Fruit fly (Drosophila melanogaster) whole organism, embryonic: Measurements from ENCODE around the gene Dok.
A peak's percentile ranks its signal among the peaks of the same experiment; 100 is the strongest.

ENCODE experiments used
- Atf-2 ChIP-seq: fragments of 200-800 bp; sonication (Bioruptor generic); optimal IDR thresholded peaks from 2 replicates; lab custom pipeline; 2016; ENCODE audit warnings: missing biosample characterization, missing genetic modification characterization
- Atf3 ChIP-seq: fragments of 200-800 bp; sonication (Bioruptor generic); optimal IDR thresholded peaks from 3 replicates; lab custom pipeline; 2016; ENCODE audit warnings: missing biosample characterization, missing genetic modification characterization
- B-H1 ChIP-seq: fragments of 200-800 bp; sonication (Bioruptor generic); IDR thresholded peaks from 3 replicates; pipeline ENCODE4 v1.3.6; 2022; ENCODE audit warnings: missing biosample characterization, missing genetic modification characterization
- CG1024 ChIP-seq: fragments of 200-800 bp; sonication (Bioruptor generic); IDR thresholded peaks from 2 replicates; pipeline ENCODE4 v1.3.6; 2022; ENCODE audit warnings: missing biosample characterization, missing genetic modification characterization
- CG10274 ChIP-seq: fragments of 200-800 bp; sonication (Bioruptor generic); optimal IDR thresholded peaks from 3 replicates; lab custom pipeline; 2017; ENCODE audit warnings: missing biosample characterization, mild to moderate bottlenecking, missing genetic modification characterization
- CG11247 ChIP-seq: fragments of 200-800 bp; sonication (Bioruptor generic); IDR thresholded peaks from 2 replicates; pipeline ENCODE4 v1.3.6; 2022; ENCODE audit warnings: missing biosample characterization, missing genetic modification characterization
- CG13123 ChIP-seq: fragments of 200-800 bp; sonication (Bioruptor generic); optimal IDR thresholded peaks from 2 replicates; lab custom pipeline; 2016; ENCODE audit warnings: missing biosample characterization, missing genetic modification characterization
- CG15479 ChIP-seq: fragments of 200-800 bp; sonication (Bioruptor generic); optimal IDR thresholded peaks from 3 replicates; lab custom pipeline; 2019; ENCODE audit warnings: missing biosample characterization, mild to moderate bottlenecking, missing genetic modification characterization, moderate library complexity
- CG15696 ChIP-seq: fragments of 200-800 bp; sonication (Bioruptor generic); optimal IDR thresholded peaks from 2 replicates; lab custom pipeline; 2019; ENCODE audit warnings: missing biosample characterization, mild to moderate bottlenecking, missing genetic modification characterization, moderate library complexity
- CG16779 ChIP-seq: fragments of 200-800 bp; sonication (Bioruptor generic); IDR thresholded peaks from 2 replicates; pipeline ENCODE4 v1.3.6; 2022; ENCODE audit warnings: missing biosample characterization, missing genetic modification characterization
- CG1792 ChIP-seq: fragments of 200-800 bp; sonication (Bioruptor generic); optimal IDR thresholded peaks from 2 replicates; lab custom pipeline; 2016; ENCODE audit warnings: missing biosample characterization, missing genetic modification characterization
- CG30403 ChIP-seq: fragments of 200-800 bp; sonication (Bioruptor generic); optimal IDR thresholded peaks from 3 replicates; lab custom pipeline; 2016; ENCODE audit warnings: missing biosample characterization, missing genetic modification characterization
- CG5180 ChIP-seq: fragments of 200-800 bp; sonication (Bioruptor generic); optimal IDR thresholded peaks from 3 replicates; lab custom pipeline; 2017; ENCODE audit warnings: missing biosample characterization, missing genetic modification characterization, mild to moderate bottlenecking, moderate library complexity, missing genetic modification reagents
- CG6272 ChIP-seq: fragments of 200-800 bp; sonication (Bioruptor generic); IDR thresholded peaks from 2 replicates; pipeline ENCODE4 v1.3.6; 2022; ENCODE audit warnings: missing biosample characterization, missing genetic modification characterization
- CG7357 ChIP-seq: fragments of 200-800 bp; sonication (Bioruptor generic); IDR thresholded peaks from 3 replicates; pipeline ENCODE4 v1.3.6; 2022; ENCODE audit warnings: missing biosample characterization, missing genetic modification characterization
- CG7372 ChIP-seq: fragments of 200-800 bp; sonication (Bioruptor generic); IDR thresholded peaks from 2 replicates; pipeline ENCODE4 v1.3.6; 2022; ENCODE audit warnings: missing biosample characterization, missing genetic modification characterization
- CG7556 ChIP-seq: fragments of 200-800 bp; sonication (Bioruptor generic); optimal IDR thresholded peaks from 2 replicates; lab custom pipeline; 2017; ENCODE audit warnings: missing biosample characterization, mild to moderate bottlenecking, missing genetic modification characterization
- CG7786 ChIP-seq: fragments of 200-800 bp; sonication (Bioruptor generic); optimal IDR thresholded peaks from 2 replicates; lab custom pipeline; 2016; ENCODE audit warnings: missing biosample characterization, missing genetic modification characterization
- CG7839 ChIP-seq: fragments of 200-800 bp; sonication (Bioruptor generic); optimal IDR thresholded peaks from 3 replicates; lab custom pipeline; 2018; ENCODE audit warnings: missing biosample characterization, mild to moderate bottlenecking, missing genetic modification characterization, moderate library complexity
- CG7987 ChIP-seq: fragments of 200-800 bp; sonication (Bioruptor generic); optimal IDR thresholded peaks from 2 replicates; lab custom pipeline; 2018; ENCODE audit warnings: missing biosample characterization, mild to moderate bottlenecking, missing genetic modification characterization, moderate library complexity
- CG8388 ChIP-seq: fragments of 200-800 bp; sonication (Bioruptor generic); optimal IDR thresholded peaks from 2 replicates; lab custom pipeline; 2019; ENCODE audit warnings: missing biosample characterization, mild to moderate bottlenecking, missing genetic modification characterization, moderate library complexity
- CG8944 ChIP-seq: fragments of 200-800 bp; sonication (Bioruptor generic); optimal IDR thresholded peaks from 3 replicates; lab custom pipeline; 2016; ENCODE audit warnings: missing biosample characterization, missing genetic modification characterization
- CG9215 ChIP-seq: fragments of 200-800 bp; sonication (Bioruptor generic); IDR thresholded peaks from 2 replicates; pipeline ENCODE4 v1.3.6; 2022; ENCODE audit warnings: missing biosample characterization, missing genetic modification characterization
- Chrac-16 ChIP-seq: fragments of 200-800 bp; sonication (Bioruptor generic); optimal IDR thresholded peaks from 3 replicates; lab custom pipeline; 2016; ENCODE audit warnings: missing biosample characterization, missing genetic modification characterization
- CkIIα-i1 ChIP-seq: fragments of 200-800 bp; sonication (Bioruptor generic); IDR thresholded peaks from 2 replicates; pipeline ENCODE4 v1.3.6; 2022; ENCODE audit warnings: missing biosample characterization, missing genetic modification characterization
- D19A ChIP-seq: fragments of 200-800 bp; optimal IDR thresholded peaks from 3 replicates; lab custom pipeline; 2019; ENCODE audit warnings: missing biosample characterization, mild to moderate bottlenecking, missing genetic modification characterization, moderate library complexity
- D19B ChIP-seq: fragments of 200-800 bp; sonication (Bioruptor generic); optimal IDR thresholded peaks from 2 replicates; lab custom pipeline; 2017; ENCODE audit warnings: missing biosample characterization, mild to moderate bottlenecking, missing genetic modification characterization
- Deaf1 ChIP-seq: fragments of 200-800 bp; optimal IDR thresholded peaks from 3 replicates; lab custom pipeline; 2019; ENCODE audit warnings: missing biosample characterization, mild to moderate bottlenecking, missing genetic modification characterization, moderate library complexity
- Dek ChIP-seq: fragments of 200-800 bp; sonication (Bioruptor generic); optimal IDR thresholded peaks from 3 replicates; lab custom pipeline; 2019; ENCODE audit warnings: missing biosample characterization, mild to moderate bottlenecking, missing genetic modification characterization, moderate library complexity
- Elba2 ChIP-seq: fragments of 200-800 bp; sonication (Bioruptor generic); optimal IDR thresholded peaks from 3 replicates; lab custom pipeline; 2016; ENCODE audit warnings: missing biosample characterization, missing genetic modification characterization
- Fer1 ChIP-seq: fragments of 200-800 bp; sonication (Bioruptor generic); optimal IDR thresholded peaks from 2 replicates; lab custom pipeline; 2017; ENCODE audit warnings: missing biosample characterization, mild to moderate bottlenecking, missing genetic modification characterization
- Hsf ChIP-seq: fragments of 200-800 bp; sonication (Bioruptor generic); optimal IDR thresholded peaks from 3 replicates; lab custom pipeline; 2016; ENCODE audit warnings: missing biosample characterization, missing genetic modification characterization
- MTF-1 ChIP-seq: fragments of 200-800 bp; sonication (Bioruptor generic); optimal IDR thresholded peaks from 2 replicates; lab custom pipeline; 2018; ENCODE audit warnings: missing biosample characterization, mild to moderate bottlenecking, missing genetic modification characterization, borderline replicate concordance
- Max ChIP-seq: fragments of 200-800 bp; sonication (Bioruptor generic); optimal IDR thresholded peaks from 2 replicates; lab custom pipeline; 2016; ENCODE audit warnings: missing biosample characterization, mild to moderate bottlenecking, missing genetic modification characterization
- Opbp ChIP-seq: fragments of 200-800 bp; sonication (Bioruptor generic); IDR thresholded peaks from 3 replicates; pipeline ENCODE4 v1.3.6; 2022; ENCODE audit warnings: missing biosample characterization, missing genetic modification characterization; ENCODE audit not compliant: partially characterized antibody
- Taf1 ChIP-seq: fragments of 200-800 bp; sonication (Bioruptor generic); IDR thresholded peaks from 2 replicates; pipeline ENCODE4 v1.3.6; 2022; ENCODE audit warnings: missing biosample characterization, missing genetic modification characterization
- abd-A ChIP-seq: fragments of 200-800 bp; sonication (Bioruptor generic); optimal IDR thresholded peaks from 3 replicates; lab custom pipeline; 2019; ENCODE audit warnings: missing biosample characterization, mild to moderate bottlenecking, missing genetic modification characterization, moderate library complexity
- al ChIP-seq: fragments of 200-800 bp; sonication (Bioruptor generic); IDR thresholded peaks from 2 replicates; pipeline ENCODE4 v1.3.6; 2022; ENCODE audit warnings: missing biosample characterization, missing genetic modification characterization
- ap ChIP-seq: fragments of 200-800 bp; sonication (Bioruptor generic); IDR thresholded peaks from 2 replicates; pipeline ENCODE4 v1.3.6; 2022; ENCODE audit warnings: missing biosample characterization, missing genetic modification characterization
- bsh ChIP-seq, 2 experiments: fragments of 200-800 bp; sonication (Bioruptor generic); optimal IDR thresholded peaks; 2 replicates each; lab custom pipeline; 2017 to 2018; ENCODE audit warnings: mild to moderate bottlenecking in 2 of 2, missing biosample characterization in 2 of 2, missing genetic modification characterization in 2 of 2, moderate library complexity in 1 of 2
- cas ChIP-seq: fragments of 200-800 bp; sonication (Bioruptor generic); IDR thresholded peaks from 2 replicates; pipeline ENCODE4 v1.3.6; 2022; ENCODE audit warnings: missing biosample characterization, missing genetic modification characterization
- cato ChIP-seq: fragments of 200-800 bp; sonication (Bioruptor generic); optimal IDR thresholded peaks from 2 replicates; lab custom pipeline; 2016; ENCODE audit warnings: missing biosample characterization, missing genetic modification characterization, borderline replicate concordance
- danr ChIP-seq: fragments of 200-800 bp; sonication (Bioruptor generic); IDR thresholded peaks from 2 replicates; pipeline ENCODE4 v1.3.6; 2022; ENCODE audit warnings: missing biosample characterization, missing genetic modification characterization
- dmrt99B ChIP-seq: fragments of 200-800 bp; sonication (Bioruptor generic); optimal IDR thresholded peaks from 2 replicates; lab custom pipeline; 2018; ENCODE audit warnings: missing biosample characterization, mild to moderate bottlenecking, missing genetic modification characterization, moderate library complexity
- ftz-f1 ChIP-seq: fragments of 200-800 bp; sonication (Bioruptor generic); optimal IDR thresholded peaks from 2 replicates; lab custom pipeline; 2016; ENCODE audit warnings: missing biosample characterization, missing genetic modification characterization
- maf-S ChIP-seq: fragments of 200-800 bp; sonication (Bioruptor generic); optimal IDR thresholded peaks from 2 replicates; lab custom pipeline; 2016; ENCODE audit warnings: missing biosample characterization, missing genetic modification characterization
- phol ChIP-seq: fragments of 200-800 bp; sonication (Bioruptor generic); optimal IDR thresholded peaks from 3 replicates; lab custom pipeline; 2018; ENCODE audit warnings: missing biosample characterization, mild to moderate bottlenecking, missing genetic modification characterization, moderate library complexity
- scrt ChIP-seq: fragments of 200-800 bp; sonication (Bioruptor generic); optimal IDR thresholded peaks from 2 replicates; lab custom pipeline; 2018; ENCODE audit warnings: missing biosample characterization, mild to moderate bottlenecking, missing genetic modification characterization, moderate library complexity
- tgo ChIP-seq: fragments of 200-800 bp; sonication (Bioruptor generic); IDR thresholded peaks from 3 replicates; pipeline ENCODE4 v1.3.6; 2022; ENCODE audit warnings: missing biosample characterization, missing genetic modification characterization
- ttk ChIP-seq: fragments of 200-800 bp; sonication (Bioruptor generic); IDR thresholded peaks from 2 replicates; pipeline ENCODE4 v2.1.2; 2022; ENCODE audit warnings: missing biosample characterization, missing genetic modification characterization
- vvl ChIP-seq: fragments of 200-800 bp; sonication (Bioruptor generic); IDR thresholded peaks from 2 replicates; pipeline ENCODE4 v1.3.6; 2022; ENCODE audit warnings: missing biosample characterization, missing genetic modification characterization

The Dok gene

dm6 chrX:7334801-7335176 lies 10.8 kb downstream of the Dok start (continued):
- TF ChIP-seq dmrt99B (tag; lab: Kevin White, UChicago) (peak; percentile 85), B-H1 (GFP tag; lab: Robert Waterston, UW) (peak; percentile 33; the same call in 2 of the 3 replicates), al (peak; percentile 59), CG7556 (GFP tag; lab: Kevin White, UChicago) (peak; percentile 77), Taf1 (GFP tag; lab: Robert Waterston, UW) (peak; percentile 55; the same call in 1 of the 2 replicates), cato (GFP tag; lab: Kevin White, UChicago) (peak; percentile 48), CG8388 (peak; percentile 82), Max (GFP tag; lab: Kevin White, UChicago) (no peak), D19A (peak; percentile 83), CG7372 (peak; percentile 31; the same call in 1 of the 2 replicates), CG16779 (GFP tag; lab: Robert Waterston, UW) (no peak), CG1792 (GFP tag; lab: Kevin White, UChicago) (no peak), Dek (peak; percentile 76), ttk (GFP tag; lab: Robert Waterston, UW) (peak; percentile 48; the same call in 1 of the 2 replicates), scrt (GFP tag; lab: Kevin White, UChicago) (peak; percentile 49), CG15479 (GFP tag; lab: Kevin White, UChicago) (no peak), abd-A (tag; lab: Kevin White, UChicago) (peak; percentile 45), CG7357 (GFP tag; lab: Robert Waterston, UW) (0 out of 3 replicates have a peak, but pooled peaks have one; percentile 40), Atf-2 (GFP tag; lab: Kevin White, UChicago) (no peak), CG8944 (GFP tag; lab: Kevin White, UChicago) (no peak), Fer1 (GFP tag; lab: Kevin White, UChicago) (peak; percentile 81), phol (tag; lab: Kevin White, UChicago) (peak; percentile 88), bsh (GFP tag; optimal IDR thresholded peaks at IDR 0.05; lab: Kevin White, UChicago) (peak; percentile 2 to 87), Elba2 (GFP tag; lab: Kevin White, UChicago) (no peak), MTF-1 (peak; percentile 6), CG1024 (GFP tag; lab: Robert Waterston, UW) (peak; percentile 57), tgo (GFP tag; lab: Robert Waterston, UW) (peak; percentile 83), cas (GFP tag; lab: Robert Waterston, UW) (peak; percentile 62), CG11247 (GFP tag; lab: Robert Waterston, UW) (peak; percentile 42; the same call in 1 of the 2 replicates), CG7987 (peak; percentile 11), CG13123 (GFP tag; lab: Kevin White, UChicago) (peak; percentile 12), maf-S (GFP tag; lab: Kevin White, UChicago) (no peak), ap (GFP tag; lab: Robert Waterston, UW) (peak; percentile 46), Chrac-16 (peak; percentile 37), Deaf1 (tag; lab: Kevin White, UChicago) (peak; percentile 71), ftz-f1 (GFP tag; lab: Kevin White, UChicago) (no peak), CG15696 (tag; lab: Kevin White, UChicago) (peak; percentile 76), CG30403 (peak; percentile 64), D19B (GFP tag; lab: Kevin White, UChicago) (peak; percentile 48), Opbp (GFP tag; lab: Robert Waterston, UW) (no peak), CG7786 (no peak), CG7839 (tag; lab: Kevin White, UChicago) (peak; percentile 87), Hsf (peak; percentile 2), CG6272 (GFP tag; lab: Robert Waterston, UW) (peak; percentile 53; the same call in 1 of the 2 replicates), danr (GFP tag; lab: Robert Waterston, UW) (peak; percentile 47; the same call in 1 of the 2 replicates), Atf3 (no peak), vvl (GFP tag; lab: Robert Waterston, UW) (peak; percentile 79), CG5180 (peak; percentile 44), CG9215 (GFP tag; lab: Robert Waterston, UW) (peak; percentile 59), CkIIα-i1 (no peak), CG10274 (GFP tag; lab: Kevin White, UChicago) (peak; percentile 24)
